Fruit fly (Drosophila melanogaster) whole organism, embryonic: ENCODE measurements around the gene mag.

ENCODE experiments used
- CG10321 ChIP-seq: fragments of 200-800 bp; sonication (Bioruptor generic); IDR thresholded peaks from 2 replicates; pipeline ENCODE4 v1.3.6; 2022; ENCODE audit warnings: missing biosample characterization, missing genetic modification characterization
- CG10979 ChIP-seq: fragments of 200-800 bp; sonication (Bioruptor generic); optimal IDR thresholded peaks from 2 replicates; lab custom pipeline; 2018; ENCODE audit warnings: missing biosample characterization, mild to moderate bottlenecking, missing genetic modification characterization, moderate library complexity
- CG12659 ChIP-seq: fragments of 200-800 bp; sonication (Bioruptor generic); optimal IDR thresholded peaks from 3 replicates; lab custom pipeline; 2017; ENCODE audit warnings: mild to moderate bottlenecking, missing biosample characterization, missing genetic modification reagents, missing genetic modification characterization
- CG13624 ChIP-seq: fragments of 200-800 bp; sonication (Bioruptor generic); optimal IDR thresholded peaks from 2 replicates; lab custom pipeline; 2016; ENCODE audit warnings: missing biosample characterization, missing genetic modification characterization
- CG14710 ChIP-seq: fragments of 200-800 bp; sonication (Bioruptor generic); optimal IDR thresholded peaks from 3 replicates; lab custom pipeline; 2019; ENCODE audit warnings: missing biosample characterization, mild to moderate bottlenecking, missing genetic modification characterization, moderate library complexity
- CG1647 ChIP-seq: fragments of 200-800 bp; sonication (Bioruptor generic); optimal IDR thresholded peaks from 3 replicates; lab custom pipeline; 2016; ENCODE audit warnings: missing biosample characterization, missing genetic modification characterization
- CG17568 ChIP-seq: fragments of 200-800 bp; sonication (Bioruptor generic); optimal IDR thresholded peaks from 2 replicates; lab custom pipeline; 2018; ENCODE audit warnings: missing biosample characterization, mild to moderate bottlenecking, missing genetic modification characterization, moderate library complexity
- CG18262 ChIP-seq: fragments of 200-800 bp; optimal IDR thresholded peaks from 3 replicates; lab custom pipeline; 2019; ENCODE audit warnings: missing biosample characterization, mild to moderate bottlenecking, missing genetic modification characterization, moderate library complexity
- CG2712 ChIP-seq: fragments of 200-800 bp; optimal IDR thresholded peaks from 3 replicates; lab custom pipeline; 2019; ENCODE audit warnings: missing biosample characterization, mild to moderate bottlenecking, missing genetic modification characterization, moderate library complexity
- CG3065 ChIP-seq: fragments of 200-800 bp; sonication (Bioruptor generic); optimal IDR thresholded peaks from 2 replicates; lab custom pipeline; 2016; ENCODE audit warnings: missing biosample characterization, missing genetic modification characterization
- CG31224 ChIP-seq: fragments of 200-800 bp; sonication (Bioruptor generic); IDR thresholded peaks from 2 replicates; pipeline ENCODE4 v1.3.6; 2022; ENCODE audit warnings: missing biosample characterization, missing genetic modification characterization
- CG32532 ChIP-seq: fragments of 200-800 bp; sonication (Bioruptor generic); IDR thresholded peaks from 2 replicates; pipeline ENCODE4 v1.3.6; 2022; ENCODE audit warnings: missing biosample characterization, missing genetic modification characterization
- CG34376 ChIP-seq: fragments of 200-800 bp; sonication (Bioruptor generic); optimal IDR thresholded peaks from 2 replicates; lab custom pipeline; 2018; ENCODE audit warnings: missing biosample characterization, mild to moderate bottlenecking, missing genetic modification characterization
- CG43689 ChIP-seq: fragments of 200-800 bp; sonication (Bioruptor generic); IDR thresholded peaks from 2 replicates; pipeline ENCODE4 v1.3.6; 2022; ENCODE audit warnings: missing biosample characterization, missing genetic modification characterization
- CG6683 ChIP-seq: fragments of 200-800 bp; sonication (Bioruptor generic); optimal IDR thresholded peaks from 2 replicates; lab custom pipeline; 2017; ENCODE audit warnings: missing biosample characterization, mild to moderate bottlenecking, missing genetic modification characterization, missing genetic modification reagents
- CG6791 ChIP-seq: fragments of 200-800 bp; sonication (Bioruptor generic); IDR thresholded peaks from 3 replicates; pipeline ENCODE4 v1.3.6; 2022; ENCODE audit warnings: missing biosample characterization, missing genetic modification characterization; ENCODE audit not compliant: partially characterized antibody
- CG7357 ChIP-seq: fragments of 200-800 bp; sonication (Bioruptor generic); IDR thresholded peaks from 3 replicates; pipeline ENCODE4 v1.3.6; 2022; ENCODE audit warnings: missing biosample characterization, missing genetic modification characterization
- CG9437 ChIP-seq: fragments of 200-800 bp; sonication (Bioruptor generic); optimal IDR thresholded peaks from 2 replicates; lab custom pipeline; 2018; ENCODE audit warnings: missing biosample characterization, mild to moderate bottlenecking, missing genetic modification characterization
- CTCF ChIP-seq: fragments of 200-800 bp; sonication (Bioruptor generic); optimal IDR thresholded peaks from 2 replicates; lab custom pipeline; 2017; ENCODE audit warnings: missing biosample characterization, mild to moderate bottlenecking, missing genetic modification characterization, moderate library complexity
- D ChIP-seq, 2 experiments: fragments of 200-800 bp in 1 of 2; fragments of >200 bp in 1 of 2; sonication (Bioruptor generic) in 1 of 2; optimal IDR thresholded peaks; 2 replicates in 1 of 2; 3 replicates in 1 of 2; lab custom pipeline; 2017; ENCODE audit warnings: mild to moderate bottlenecking in 1 of 2, missing biosample characterization in 1 of 2, missing genetic modification characterization in 1 of 2, missing genetic modification reagents in 1 of 2
- Dp ChIP-seq: fragments of 200-800 bp; sonication (Bioruptor generic); optimal IDR thresholded peaks from 2 replicates; lab custom pipeline; 2018; ENCODE audit warnings: missing biosample characterization, mild to moderate bottlenecking, missing genetic modification characterization, moderate library complexity
- Elba2 ChIP-seq: fragments of 200-800 bp; sonication (Bioruptor generic); optimal IDR thresholded peaks from 3 replicates; lab custom pipeline; 2016; ENCODE audit warnings: missing biosample characterization, missing genetic modification characterization
- Med ChIP-seq: fragments of 200-800 bp; sonication (Bioruptor generic); peaks from one replicate; lab custom pipeline; 2016; ENCODE audit warnings: missing biosample characterization, missing genetic modification characterization, mild to moderate bottlenecking, inconsistent platforms, moderate library complexity
- Myb ChIP-seq: fragments of 200-800 bp; sonication (Bioruptor generic); optimal IDR thresholded peaks from 2 replicates; lab custom pipeline; 2016; ENCODE audit warnings: missing biosample characterization, missing genetic modification characterization
- NC2α ChIP-seq: fragments of 200-800 bp; sonication (Bioruptor generic); optimal IDR thresholded peaks from 2 replicates; lab custom pipeline; 2016; ENCODE audit warnings: missing biosample characterization, missing genetic modification characterization
- Opbp ChIP-seq: fragments of 200-800 bp; sonication (Bioruptor generic); IDR thresholded peaks from 3 replicates; pipeline ENCODE4 v1.3.6; 2022; ENCODE audit warnings: missing biosample characterization, missing genetic modification characterization; ENCODE audit not compliant: partially characterized antibody
- YL-1 ChIP-seq: fragments of 200-800 bp; sonication (Bioruptor generic); optimal IDR thresholded peaks from 3 replicates; lab custom pipeline; 2017; ENCODE audit warnings: missing biosample characterization, mild to moderate bottlenecking, missing genetic modification characterization
- ab ChIP-seq: fragments of 200-800 bp; sonication (Bioruptor generic); optimal IDR thresholded peaks from 2 replicates; lab custom pipeline; 2016; ENCODE audit warnings: missing biosample characterization, missing genetic modification characterization
- abd-A ChIP-seq: fragments of 200-800 bp; sonication (Bioruptor generic); optimal IDR thresholded peaks from 3 replicates; lab custom pipeline; 2019; ENCODE audit warnings: missing biosample characterization, mild to moderate bottlenecking, missing genetic modification characterization, moderate library complexity
- amos ChIP-seq: fragments of 200-800 bp; sonication (Bioruptor generic); IDR thresholded peaks from 2 replicates; pipeline ENCODE4 v1.3.6; 2022; ENCODE audit warnings: missing biosample characterization, missing genetic modification characterization; ENCODE audit not compliant: partially characterized antibody
- az2 ChIP-seq: fragments of 200-800 bp; sonication (Bioruptor generic); optimal IDR thresholded peaks from 3 replicates; lab custom pipeline; 2016; ENCODE audit warnings: missing biosample characterization, missing genetic modification characterization
- cg ChIP-seq: fragments of 200-800 bp; sonication (Bioruptor generic); optimal IDR thresholded peaks from 3 replicates; lab custom pipeline; 2019; ENCODE audit warnings: missing biosample characterization, mild to moderate bottlenecking, missing genetic modification characterization, moderate library complexity
- ci ChIP-seq: fragments of 200-800 bp; sonication (Bioruptor generic); IDR thresholded peaks from 3 replicates; pipeline ENCODE4 v1.3.6; 2022; ENCODE audit warnings: missing biosample characterization, missing genetic modification characterization
- crp ChIP-seq, 2 experiments: fragments of 200-800 bp; sonication (Bioruptor generic); optimal IDR thresholded peaks; 2 replicates in 1 of 2; 3 replicates in 1 of 2; lab custom pipeline; 2017; ENCODE audit warnings: missing biosample characterization in 2 of 2, missing genetic modification characterization in 2 of 2, mild to moderate bottlenecking in 1 of 2, moderate library complexity in 1 of 2
- dpn ChIP-seq, 2 experiments: fragments of 200-800 bp; sonication (Bioruptor generic); optimal IDR thresholded peaks; 3 replicates each; lab custom pipeline; 2016; ENCODE audit warnings: missing biosample characterization in 2 of 2, missing genetic modification characterization in 2 of 2
- dysf ChIP-seq: fragments of 200-800 bp; sonication (Bioruptor generic); IDR thresholded peaks from 3 replicates; pipeline ENCODE4 v1.3.6; 2022; ENCODE audit warnings: missing biosample characterization, missing genetic modification characterization
- ems ChIP-seq: fragments of 200-800 bp; sonication (Bioruptor generic); optimal IDR thresholded peaks from 3 replicates; lab custom pipeline; 2016; ENCODE audit warnings: missing biosample characterization, missing genetic modification characterization
- eve ChIP-seq, 2 experiments: fragments of >200 bp; optimal IDR thresholded peaks; 2 replicates each; lab custom pipeline; 2017; ENCODE audit warnings: missing biosample characterization in 2 of 2, missing genetic modification characterization in 2 of 2
- gt ChIP-seq: fragments of 200-800 bp; sonication (Bioruptor generic); IDR thresholded peaks from 2 replicates; pipeline ENCODE4 v1.3.6; 2022; ENCODE audit warnings: missing biosample characterization, missing genetic modification characterization
- hb ChIP-seq: fragments of 200-800 bp; sonication (Bioruptor generic); IDR thresholded peaks from 3 replicates; pipeline ENCODE4 v1.3.6; 2022; ENCODE audit warnings: missing biosample characterization, missing genetic modification characterization; ENCODE audit not compliant: partially characterized antibody
- onecut ChIP-seq: fragments of 200-800 bp; sonication (Bioruptor generic); IDR thresholded peaks from 2 replicates; pipeline ENCODE4 v1.3.6; 2022; ENCODE audit warnings: missing biosample characterization, missing genetic modification characterization
- otp ChIP-seq: fragments of 200-800 bp; sonication (Bioruptor generic); IDR thresholded peaks from 3 replicates; pipeline ENCODE4, ENCODE4 v1.3.6; 2022; ENCODE audit warnings: missing biosample characterization, missing genetic modification characterization
- pum ChIP-seq: fragments of 200-800 bp; sonication (Bioruptor generic); optimal IDR thresholded peaks from 2 replicates; lab custom pipeline; 2016; ENCODE audit warnings: missing biosample characterization, missing genetic modification characterization
- sens-2 ChIP-seq: fragments of 200-800 bp; sonication (Bioruptor generic); IDR thresholded peaks from 2 replicates; pipeline ENCODE4 v1.3.6; 2022; ENCODE audit warnings: missing biosample characterization, missing genetic modification characterization
- ssp ChIP-seq: fragments of 200-800 bp; sonication (Bioruptor generic); IDR thresholded peaks from 2 replicates; pipeline ENCODE4 v1.3.6; 2022; ENCODE audit warnings: missing biosample characterization, missing genetic modification characterization
- stc ChIP-seq: fragments of 200-800 bp; sonication (Bioruptor generic); IDR thresholded peaks from 2 replicates; pipeline ENCODE4 v1.3.6; 2022; ENCODE audit warnings: missing biosample characterization, missing genetic modification characterization
- zen2 ChIP-seq: fragments of 200-800 bp; sonication (Bioruptor generic); IDR thresholded peaks from 3 replicates; pipeline ENCODE4 v1.3.6; 2022; ENCODE audit warnings: missing biosample characterization, missing genetic modification characterization; ENCODE audit not compliant: partially characterized antibody

Gene mag

DNA sequence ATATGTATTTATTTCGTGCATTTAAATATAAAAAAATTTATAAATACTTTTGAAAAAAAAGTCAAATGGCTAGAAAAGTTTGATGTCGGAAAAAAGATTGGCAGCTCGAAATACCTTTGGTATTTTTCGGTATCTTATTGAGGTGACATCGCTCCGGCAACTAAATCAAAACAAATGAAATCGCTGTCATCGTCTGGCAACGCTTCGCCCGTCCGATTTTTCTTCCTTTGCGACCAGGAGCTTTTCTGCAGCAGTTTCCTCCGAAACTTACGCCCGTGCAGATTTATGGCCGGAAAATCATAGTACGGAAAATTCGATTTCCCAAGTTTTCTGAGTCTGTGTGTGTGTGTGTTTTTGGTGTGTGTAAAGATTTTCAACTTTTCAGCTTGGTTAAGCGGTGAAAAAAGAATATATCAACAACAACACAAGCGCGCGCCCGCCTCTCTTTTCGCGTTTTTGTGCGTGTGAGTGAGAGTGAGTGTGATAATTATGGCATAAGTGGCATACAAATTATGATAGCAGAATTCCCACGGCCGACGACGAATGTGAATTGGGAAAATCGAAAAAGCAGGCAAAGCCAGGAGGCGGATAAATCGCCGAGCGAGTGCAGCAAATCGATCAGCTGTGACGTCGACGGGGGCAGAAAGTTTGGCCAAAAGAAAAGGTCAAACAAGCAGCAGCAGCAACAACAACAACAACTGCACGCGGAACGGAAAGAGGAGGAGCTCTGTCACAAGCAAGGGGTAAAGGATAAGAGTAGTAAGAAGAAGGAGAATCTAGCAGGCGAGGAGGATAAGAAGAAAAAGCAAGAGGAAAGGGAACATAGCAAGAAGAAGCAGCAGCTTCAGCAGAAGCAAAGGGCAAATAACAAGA, 36.9 kb downstream of the mag start, which contains the start of gene CG32425 (continued):
- TF ChIP-seq CG10321 (GFP tag; lab: Robert Waterston, UW): no peak
- no peak for TF ChIP-seq CG17568
- peak; percentile 23 for TF ChIP-seq CG2712 (tag; lab: Kevin White, UChicago)
- TF ChIP-seq Myb: peak; percentile 69
- TF ChIP-seq CG12659 (GFP tag; lab: Kevin White, UChicago): peak; percentile 55
- no peak for TF ChIP-seq dysf (GFP tag; lab: Robert Waterston, UW)
- TF ChIP-seq az2: peak; percentile 11
- TF ChIP-seq CG7357 (GFP tag; lab: Robert Waterston, UW): no peak
- peak; percentile 28 for TF ChIP-seq CG14710 (tag; lab: Kevin White, UChicago)
- peak in 1 of 2 experiments; percentile 26 for TF ChIP-seq dpn (GFP tag; optimal IDR thresholded peaks at IDR 0.05; lab: Kevin White, UChicago)
- TF ChIP-seq YL-1: peak; percentile 51
- TF ChIP-seq CG13624 (GFP tag; lab: Kevin White, UChicago): no peak
- no peak for TF ChIP-seq NC2α
- peak; percentile 13 for TF ChIP-seq CG34376 (GFP tag; lab: Kevin White, UChicago)
- TF ChIP-seq CG6683 (GFP tag; lab: Kevin White, UChicago): no peak
- TF ChIP-seq CG18262 (tag; lab: Kevin White, UChicago): peak; percentile 17
- peak; percentile 44 for TF ChIP-seq Dp
- TF ChIP-seq CG1647: no peak

DNA sequence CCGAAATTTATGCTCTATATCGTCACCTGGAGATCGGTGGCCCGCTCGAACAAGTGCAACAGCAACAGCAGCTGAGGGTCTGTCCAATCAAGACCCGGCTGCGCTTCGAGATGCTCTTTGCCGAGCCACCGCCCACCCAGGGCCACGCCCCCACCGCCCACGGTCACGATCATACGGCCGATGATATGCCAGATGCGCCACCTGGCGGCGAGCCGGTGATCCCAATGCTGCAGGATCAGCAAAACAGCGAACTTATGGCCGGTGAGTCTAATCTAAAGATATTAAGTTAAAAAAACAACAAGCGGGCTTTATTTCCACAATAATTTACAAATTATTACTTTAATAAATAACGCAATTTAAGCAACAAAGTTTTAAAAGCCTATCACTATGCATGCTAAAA, 37.7 kb downstream of the mag start:
- TF ChIP-seq sens-2 (GFP tag; lab: Robert Waterston, UW): no peak
- TF ChIP-seq pum (GFP tag; lab: Kevin White, UChicago): no peak
- no peak for TF ChIP-seq ab (GFP tag; lab: Kevin White, UChicago)
- 0 out of 3 replicates have a peak, but pooled peaks have one; percentile 30 for TF ChIP-seq otp (GFP tag; lab: Robert Waterston, UW)
- TF ChIP-seq ems (GFP tag; lab: Kevin White, UChicago): no peak
- TF ChIP-seq eve (GFP tag; optimal IDR thresholded peaks at IDR 0.05; lab: Kevin White, UChicago): no peak
- no peak for TF ChIP-seq Elba2 (GFP tag; lab: Kevin White, UChicago)
- 0 out of 3 replicates have a peak, but pooled peaks have one; percentile 24 for TF ChIP-seq CG6791 (GFP tag; lab: Robert Waterston, UW)
- TF ChIP-seq CG32532: 0 out of 2 replicates have a peak, but pooled peaks have one; percentile 5
- TF ChIP-seq gt (GFP tag; lab: Robert Waterston, UW): 0 out of 2 replicates have a peak, but pooled peaks have one; percentile 19
- TF ChIP-seq CG43689 (GFP tag; lab: Robert Waterston, UW): no peak
- TF ChIP-seq CTCF: peak; percentile 87
- no peak for TF ChIP-seq crp (GFP tag; optimal IDR thresholded peaks at IDR 0.05; lab: Kevin White, UChicago)
- 0 out of 2 replicates have a peak, but pooled peaks have one; percentile 19 for TF ChIP-seq amos (GFP tag; lab: Robert Waterston, UW)
- peak; percentile 24; the same call in 1 of the 2 replicates for TF ChIP-seq stc (GFP tag; lab: Robert Waterston, UW)
- no peak for TF ChIP-seq D (optimal IDR thresholded peaks at IDR 0.05; lab: Kevin White, UChicago)
- TF ChIP-seq D (GFP tag; optimal IDR thresholded peaks at IDR 0.05; lab: Kevin White, UChicago): no peak
- no peak for TF ChIP-seq CG31224 (GFP tag; lab: Robert Waterston, UW)
- no peak for TF ChIP-seq ssp (GFP tag; lab: Robert Waterston, UW)
- TF ChIP-seq cg: no peak
- no peak for TF ChIP-seq onecut
- TF ChIP-seq Med (GFP tag; lab: Kevin White, UChicago): peak; percentile 1
- TF ChIP-seq ci (GFP tag; lab: Robert Waterston, UW): no peak
- TF ChIP-seq CG7357 (GFP tag; lab: Robert Waterston, UW): no peak
- TF ChIP-seq CG3065 (GFP tag; lab: Kevin White, UChicago): peak; percentile 60
- TF ChIP-seq hb (GFP tag; lab: Robert Waterston, UW): no peak
- TF ChIP-seq abd-A (tag; lab: Kevin White, UChicago): no peak
- TF ChIP-seq zen2 (GFP tag; lab: Robert Waterston, UW): no peak
- TF ChIP-seq CG10979 (tag; lab: Kevin White, UChicago): peak; percentile 80
- TF ChIP-seq CG17568: no peak
- 0 out of 3 replicates have a peak, but pooled peaks have one; percentile 16 for TF ChIP-seq Opbp (GFP tag; lab: Robert Waterston, UW)
- TF ChIP-seq CG9437 (GFP tag; lab: Kevin White, UChicago): no peak
- TF ChIP-seq, all 482 proteins: peak for 11
